Fruit fly (Drosophila melanogaster): Measurements from ENCODE around the gene CG7290.

Gene CG7290

DNA sequence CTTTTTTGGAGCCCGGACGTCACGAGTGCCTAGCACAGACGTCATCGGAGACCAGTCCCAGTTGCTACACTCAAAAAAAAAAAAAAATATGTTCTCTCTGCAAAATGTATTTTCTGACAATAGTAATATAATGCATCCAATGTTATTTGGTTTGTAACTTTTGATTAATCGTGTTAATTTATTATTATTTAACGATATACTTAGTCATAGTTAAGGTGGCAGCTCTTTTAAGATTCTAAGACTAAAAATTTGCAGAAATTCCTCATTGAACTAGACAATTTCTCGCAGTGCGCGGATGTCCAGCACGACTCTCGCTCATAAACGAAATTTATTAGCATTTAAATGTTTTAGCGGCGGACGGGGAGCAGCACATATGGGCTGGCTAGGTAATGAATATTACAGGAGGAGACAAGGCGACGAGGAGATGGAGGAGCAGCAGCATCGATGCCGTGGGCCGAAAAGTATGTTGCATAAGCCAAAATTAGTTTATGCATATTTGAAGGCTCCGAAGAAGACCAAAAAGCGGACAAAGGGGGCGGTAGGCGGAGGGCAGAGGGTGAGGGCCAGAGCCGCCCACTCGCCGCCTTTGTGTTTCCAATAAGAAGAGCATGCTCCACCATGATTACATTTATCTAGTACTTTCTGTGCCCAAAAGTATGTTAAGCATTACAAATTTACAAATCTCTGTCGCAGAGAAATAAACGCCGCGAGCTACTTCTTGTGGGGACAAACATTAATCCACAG, 22.3 kb downstream of the CG7290 start (continued):
- TF ChIP-seq CG8281 (tag; optimal IDR thresholded peaks at IDR 0.05), result peak; percentile 7
- TF ChIP-seq BEAF-32 (GFP tag; optimal IDR thresholded peaks at IDR 0.05), result no peak
- peak; percentile 50 for TF ChIP-seq CG10654 (GFP tag; optimal IDR thresholded peaks at IDR 0.05)
- TF ChIP-seq bcd (GFP tag; optimal IDR thresholded peaks at IDR 0.05), result peak; percentile 56
- TF ChIP-seq Ptx1 (GFP tag; IDR thresholded peaks at IDR 0.05), result peak; percentile 46; the same call in 1 of the 2 replicates
- peak; percentile 56; the same call in 1 of the 2 replicates for TF ChIP-seq CG9932 (GFP tag; IDR thresholded peaks at IDR 0.05)
- peak; percentile 61; the same call in 1 of the 2 replicates for TF ChIP-seq Rfx (GFP tag; IDR thresholded peaks at IDR 0.05)
- peak; percentile 20 for TF ChIP-seq zen (tag; optimal IDR thresholded peaks at IDR 0.05)
- TF ChIP-seq CG12299 (tag; optimal IDR thresholded peaks at IDR 0.05), result no peak
- TF ChIP-seq Elba2 (GFP tag; optimal IDR thresholded peaks at IDR 0.05), result no peak
- no peak for TF ChIP-seq fru (optimal IDR thresholded peaks at IDR 0.05)
- TF ChIP-seq Nf-YC (tag; optimal IDR thresholded peaks at IDR 0.05), result no peak
- peak; percentile 48 for TF ChIP-seq CG12104 (GFP tag; optimal IDR thresholded peaks at IDR 0.05)
- TF ChIP-seq Side (GFP tag; optimal IDR thresholded peaks at IDR 0.05), result no peak
- TF ChIP-seq Deaf1 (tag; optimal IDR thresholded peaks at IDR 0.05), result peak; percentile 21
- peak; percentile 58 for TF ChIP-seq CG17359 (tag; optimal IDR thresholded peaks at IDR 0.05)
- no peak for TF ChIP-seq CrebB (tag; optimal IDR thresholded peaks at IDR 0.05)
- peak; percentile 61 for TF ChIP-seq Meics (GFP tag; optimal IDR thresholded peaks at IDR 0.05)
- TF ChIP-seq CG9797 (GFP tag; optimal IDR thresholded peaks at IDR 0.05), result no peak
- TF ChIP-seq CG15011 (GFP tag; optimal IDR thresholded peaks at IDR 0.05), result peak; percentile 6
- no peak for TF ChIP-seq CG13287 (GFP tag; IDR thresholded peaks at IDR 0.05; ENCODE audit: partially characterized antibody)
- peak; percentile 68 for TF ChIP-seq CG7839 (tag; optimal IDR thresholded peaks at IDR 0.05)
- peak; percentile 39 for TF ChIP-seq Hmr (GFP tag; optimal IDR thresholded peaks at IDR 0.05)
- TF ChIP-seq CG32772 (GFP tag; IDR thresholded peaks at IDR 0.05), result peak; percentile 36; the same call in 1 of the 2 replicates
- no peak for TF ChIP-seq Mad (GFP tag; optimal IDR thresholded peaks at IDR 0.05)
- TF ChIP-seq lilli (GFP tag; optimal IDR thresholded peaks at IDR 0.05), result peak; percentile 54
- TF ChIP-seq bab2 (GFP tag; optimal IDR thresholded peaks at IDR 0.05), result no peak
- TF ChIP-seq gce (GFP tag; IDR thresholded peaks at IDR 0.05), result no peak
- no peak for TF ChIP-seq hkb (optimal IDR thresholded peaks at IDR 0.05)
- peak; percentile 45 for TF ChIP-seq hkb (GFP tag; IDR thresholded peaks at IDR 0.05)
- 0 out of 3 replicates have a peak, but pooled peaks have one; percentile 44 for TF ChIP-seq CG11560 (tag; IDR thresholded peaks at IDR 0.05)
- no peak for TF ChIP-seq slou (GFP tag; optimal IDR thresholded peaks at IDR 0.05)
- peak; percentile 53 for TF ChIP-seq Fer1 (GFP tag; optimal IDR thresholded peaks at IDR 0.05)
- TF ChIP-seq HHEX (GFP tag; optimal IDR thresholded peaks at IDR 0.05), result peak; percentile 48
- no peak for TF ChIP-seq Lpt (GFP tag; optimal IDR thresholded peaks at IDR 0.05)
- peak; percentile 75 for TF ChIP-seq lab (GFP tag; optimal IDR thresholded peaks at IDR 0.05)
- TF ChIP-seq her (GFP tag; optimal IDR thresholded peaks at IDR 0.05), result no peak
- TF ChIP-seq usp (GFP tag; optimal IDR thresholded peaks at IDR 0.05), result no peak
- peak; percentile 50 for TF ChIP-seq ind (GFP tag; optimal IDR thresholded peaks at IDR 0.05)
- TF ChIP-seq luna (GFP tag; optimal IDR thresholded peaks at IDR 0.05), result no peak
- no peak for TF ChIP-seq CG33557 (GFP tag; optimal IDR thresholded peaks at IDR 0.05)
- peak; percentile 48 for TF ChIP-seq Oli (tag; optimal IDR thresholded peaks at IDR 0.05)
- TF ChIP-seq CG11247 (GFP tag; IDR thresholded peaks at IDR 0.05), result no peak
- peak; percentile 11 for TF ChIP-seq D19A (tag; optimal IDR thresholded peaks at IDR 0.05)
- TF ChIP-seq otp (GFP tag; IDR thresholded peaks at IDR 0.05), result no peak
- no peak for TF ChIP-seq sc (optimal IDR thresholded peaks at IDR 0.05)
- TF ChIP-seq sc (GFP tag; optimal IDR thresholded peaks at IDR 0.05), result peak; percentile 40
- no peak for TF ChIP-seq prd (optimal IDR thresholded peaks at IDR 0.05)
- TF ChIP-seq prd (GFP tag; IDR thresholded peaks at IDR 0.05), result peak; percentile 58; the same call in 1 of the 3 replicates
- TF ChIP-seq CG11696 (GFP tag; IDR thresholded peaks at IDR 0.05), result no peak
- TF ChIP-seq Dfd (GFP tag; optimal IDR thresholded peaks at IDR 0.05), result no peak

Data from whole organism, embryonic.